Worm (Caenorhabditis elegans) whole organism, midembryonic: ENCODE data around the gene lact-6.

ENCODE experiments used
- T22C8.4 ChIP-seq: fragments of 200-800 bp; sonication (Bioruptor generic); IDR thresholded peaks from 2 replicates; pipeline ENCODE4 v1.3.6; 2022; ENCODE audit warnings: missing genetic modification characterization, missing compliant biosample characterization
- cog-1 ChIP-seq: sonication (generic microtip); optimal IDR thresholded peaks from 2 replicates; lab custom pipeline; 2016; ENCODE audit warnings: missing genetic modification characterization, missing compliant biosample characterization
- flt-1 ChIP-seq: fragments of 200-800 bp; sonication (Bioruptor generic); IDR thresholded peaks from 2 replicates; pipeline ENCODE4 v1.3.6; 2022; ENCODE audit warnings: missing genetic modification characterization, missing compliant biosample characterization
- klf-2 ChIP-seq: fragments of 200-800 bp; sonication (Bioruptor generic); conservative IDR thresholded peaks from 2 replicates; pipeline ENCODE4 v1.3.6; 2022; ENCODE audit warnings: missing genetic modification reagents, missing genetic modification characterization, missing compliant biosample characterization
- med-1 ChIP-seq: sonication (generic microtip); optimal IDR thresholded peaks from 2 replicates; lab custom pipeline; 2017; ENCODE audit warnings: missing genetic modification characterization, mild to moderate bottlenecking, missing compliant biosample characterization, antibody characterized with exemption, missing genetic modification reagents; ENCODE audit not compliant: insufficient read depth
- ref-1 ChIP-seq: fragments of 200-800 bp; sonication (Bioruptor generic); conservative IDR thresholded peaks from 2 replicates; pipeline ENCODE4 v1.3.6; 2022; ENCODE audit warnings: missing genetic modification reagents, missing genetic modification characterization, missing compliant biosample characterization
- tab-1 ChIP-seq: fragments of 200-800 bp; sonication (Bioruptor generic); IDR thresholded peaks from 2 replicates; pipeline ENCODE4 v1.3.6; 2022; ENCODE audit warnings: missing genetic modification characterization, missing compliant biosample characterization
- ztf-23 ChIP-seq: fragments of 200-800 bp; sonication (Bioruptor generic); IDR thresholded peaks from 2 replicates; pipeline ENCODE4 v1.3.6; 2022; ENCODE audit warnings: missing genetic modification reagents, missing genetic modification characterization, missing compliant biosample characterization
- ztf-29 ChIP-seq: fragments of 200-800 bp; sonication (Bioruptor generic); IDR thresholded peaks from 2 replicates; pipeline ENCODE4 v1.3.6; 2022; ENCODE audit warnings: missing genetic modification reagents, missing genetic modification characterization, missing compliant biosample characterization

Gene lact-6

DNA sequence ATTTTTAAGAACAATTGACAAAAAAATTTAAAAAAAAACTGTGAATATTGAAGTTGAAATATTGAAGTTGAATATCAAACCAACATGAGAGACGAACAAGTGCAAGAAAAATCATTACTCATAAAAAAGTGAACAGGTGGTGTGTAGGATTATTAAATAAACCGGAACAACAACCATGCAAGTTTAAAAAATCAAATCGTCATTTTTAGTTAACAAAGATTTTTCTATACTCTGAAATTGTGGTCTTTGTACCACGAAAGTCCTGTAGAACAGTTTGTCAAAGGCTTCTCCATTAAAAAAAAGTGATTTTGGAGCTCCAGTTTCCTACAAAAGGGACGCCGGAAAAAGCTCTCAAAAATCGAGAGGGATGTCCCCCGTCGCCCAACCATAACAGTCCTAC, 8.8 kb upstream of the lact-6 start, which contains the start of gene C06A12.19:
Gene C06A12.19, minus strand, starts transcription at position 101 of the 400 bp plus-strand sequence.
- no peak for TF ChIP-seq med-1 (GFP tag; lab: Kevin White, UChicago)
- no peak for TF ChIP-seq ztf-23 (GFP tag; lab: Robert Waterston, UW)
- TF ChIP-seq ref-1 (GFP tag; lab: Robert Waterston, UW), result no peak
- no peak for TF ChIP-seq klf-2 (GFP tag; lab: Robert Waterston, UW)
- TF ChIP-seq flt-1 (GFP tag; lab: Robert Waterston, UW), result no peak
- TF ChIP-seq cog-1 (tag; lab: Kevin White, UChicago), result no peak
- no peak for TF ChIP-seq T22C8.4 (GFP tag; lab: Robert Waterston, UW)
- TF ChIP-seq tab-1 (GFP tag; lab: Robert Waterston, UW), result no peak
- no peak for TF ChIP-seq ztf-29 (GFP tag; lab: Robert Waterston, UW)

DNA sequence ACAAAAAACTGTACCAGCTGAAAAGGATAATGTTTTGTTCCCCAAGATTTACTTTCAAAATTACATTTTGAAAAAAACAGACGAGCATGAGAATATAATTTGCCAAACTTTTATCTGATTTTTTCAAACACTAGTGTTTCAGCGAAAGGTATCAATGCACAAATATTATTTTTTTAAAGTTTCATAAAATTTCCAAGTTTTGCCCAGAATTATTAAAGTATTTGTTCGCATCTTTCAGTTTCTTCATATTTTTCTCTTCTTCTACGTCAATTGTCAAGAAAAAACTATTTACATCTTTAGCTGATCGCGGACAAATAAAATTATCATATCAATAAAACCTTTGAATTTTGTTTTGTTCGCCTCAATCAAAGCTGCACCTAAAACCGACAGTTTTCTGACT, 5.9 kb upstream of the lact-6 start, which contains the start of gene C06A12.8:
Gene C06A12.8, plus strand, starts transcription at position 301 of the 400 bp plus-strand sequence.
- TF ChIP-seq flt-1 (GFP tag; lab: Robert Waterston, UW) (no peak), tab-1 (GFP tag; lab: Robert Waterston, UW) (no peak), ref-1 (GFP tag; lab: Robert Waterston, UW) (no peak), T22C8.4 (GFP tag; lab: Robert Waterston, UW) (no peak), cog-1 (tag; lab: Kevin White, UChicago) (no peak), klf-2 (GFP tag; lab: Robert Waterston, UW) (no peak), ztf-29 (GFP tag; lab: Robert Waterston, UW) (no peak), med-1 (GFP tag; lab: Kevin White, UChicago) (no peak), ztf-23 (GFP tag; lab: Robert Waterston, UW) (no peak)

DNA sequence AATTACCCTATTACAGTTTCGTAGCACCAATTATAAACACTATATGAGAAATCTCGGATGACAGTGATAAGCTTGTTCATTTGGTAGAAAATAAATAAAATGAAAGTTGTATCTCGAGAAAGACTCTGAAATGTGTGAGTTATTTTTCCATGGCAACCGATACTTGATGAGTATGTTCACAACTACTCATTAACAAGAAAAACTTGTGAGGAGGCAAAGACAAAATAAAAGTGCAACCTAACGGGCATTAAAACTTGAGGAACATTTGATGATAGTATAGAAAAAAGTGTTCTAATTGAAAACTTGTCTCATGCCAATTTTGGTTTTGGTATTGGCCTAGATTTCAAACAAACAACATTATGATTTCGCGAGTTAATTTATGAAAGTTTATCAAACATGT, 5.4 kb upstream of the lact-6 start, which contains the start of gene gcy-27:
Gene gcy-27, minus strand, starts transcription at position 101 of the 400 bp plus-strand sequence.
- no peak for TF ChIP-seq tab-1 (GFP tag; lab: Robert Waterston, UW)
- TF ChIP-seq klf-2 (GFP tag; lab: Robert Waterston, UW), result no peak
- TF ChIP-seq flt-1 (GFP tag; lab: Robert Waterston, UW), result no peak
- no peak for TF ChIP-seq T22C8.4 (GFP tag; lab: Robert Waterston, UW)
- no peak for TF ChIP-seq med-1 (GFP tag; lab: Kevin White, UChicago)
- no peak for TF ChIP-seq cog-1 (tag; lab: Kevin White, UChicago)
- TF ChIP-seq ztf-29 (GFP tag; lab: Robert Waterston, UW), result no peak
- TF ChIP-seq ref-1 (GFP tag; lab: Robert Waterston, UW), result no peak
- no peak for TF ChIP-seq ztf-23 (GFP tag; lab: Robert Waterston, UW)

DNA sequence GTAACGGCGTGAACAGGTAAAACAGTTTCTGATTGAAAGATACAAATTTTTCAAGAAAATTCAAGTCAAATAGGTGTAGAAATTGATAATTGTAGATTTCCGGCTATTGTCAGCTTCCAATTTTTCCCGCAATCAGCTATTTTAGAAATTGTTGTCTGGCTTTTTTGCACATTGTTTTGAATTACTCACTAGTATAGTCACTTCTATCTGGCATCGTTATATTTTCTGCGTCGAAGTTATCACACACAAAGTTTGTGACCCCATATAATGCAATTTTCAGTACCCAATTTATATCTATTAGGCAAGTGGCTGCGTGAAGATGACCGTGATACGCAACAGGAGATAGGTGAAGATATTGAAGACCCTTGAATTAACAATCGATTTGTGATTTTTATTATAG, 4.0 kb upstream of the lact-6 start:
- TF ChIP-seq tab-1 (GFP tag; lab: Robert Waterston, UW), result no peak
- no peak for TF ChIP-seq cog-1 (tag; lab: Kevin White, UChicago)
- TF ChIP-seq flt-1 (GFP tag; lab: Robert Waterston, UW), result no peak
- no peak for TF ChIP-seq ztf-29 (GFP tag; lab: Robert Waterston, UW)
- TF ChIP-seq klf-2 (GFP tag; lab: Robert Waterston, UW), result no peak
- TF ChIP-seq T22C8.4 (GFP tag; lab: Robert Waterston, UW), result no peak
- TF ChIP-seq ztf-23 (GFP tag; lab: Robert Waterston, UW), result no peak
- TF ChIP-seq ref-1 (GFP tag; lab: Robert Waterston, UW), result no peak

DNA sequence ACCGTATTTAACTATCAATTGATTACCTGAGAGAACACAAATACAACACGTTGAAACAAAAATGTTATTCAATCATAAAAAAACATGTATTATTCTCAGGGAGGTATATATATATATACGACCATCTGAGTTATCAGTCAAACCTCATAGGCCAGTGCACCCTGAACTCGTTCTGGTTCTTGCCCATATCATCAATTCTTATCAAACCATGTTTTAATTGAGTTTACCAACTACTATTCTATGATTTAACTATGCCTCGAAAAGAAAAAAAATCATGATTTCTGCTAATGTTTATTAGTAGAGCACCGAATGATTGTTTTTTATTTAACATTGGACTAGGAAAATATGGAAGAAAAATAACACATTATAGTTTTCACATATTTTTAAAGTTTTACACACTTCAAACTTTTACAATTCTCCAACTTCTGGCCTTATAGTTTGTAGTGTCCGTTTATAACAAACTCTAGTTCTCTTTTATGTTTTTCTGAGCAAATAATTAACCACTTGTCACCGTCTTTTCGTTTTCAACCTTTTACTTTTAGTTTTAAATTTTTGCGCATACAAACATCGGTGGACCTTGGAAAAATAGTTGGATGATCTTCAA, 1.1 kb upstream of the lact-6 start:
- TF ChIP-seq tab-1 (GFP tag; lab: Robert Waterston, UW) (no peak), ztf-23 (GFP tag; lab: Robert Waterston, UW) (no peak), ztf-29 (GFP tag; lab: Robert Waterston, UW) (no peak), ref-1 (GFP tag; lab: Robert Waterston, UW) (no peak), klf-2 (GFP tag; lab: Robert Waterston, UW) (no peak), T22C8.4 (GFP tag; lab: Robert Waterston, UW) (no peak), med-1 (GFP tag; lab: Kevin White, UChicago) (no peak)

DNA sequence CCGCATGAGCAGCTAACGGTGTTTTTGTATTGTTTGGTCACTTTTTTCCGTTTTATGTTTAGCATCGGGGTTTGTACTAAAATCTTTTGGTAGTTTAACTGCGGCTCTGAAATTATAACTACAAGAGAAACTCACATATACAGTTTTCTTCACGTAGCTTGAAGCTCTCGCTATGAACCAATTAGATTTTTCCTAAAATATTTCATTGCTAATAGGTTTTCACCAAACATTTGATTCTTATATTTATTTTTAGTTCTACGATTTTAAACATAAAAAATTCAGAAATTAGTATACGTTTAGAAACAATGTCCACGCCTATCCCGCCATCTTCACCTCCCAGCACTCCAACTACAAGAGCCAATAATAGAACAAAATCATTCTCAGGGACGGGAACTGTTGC, 3.8 kb downstream of the lact-6 start, which contains the start of gene C06A12.3:
Gene C06A12.3, plus strand, starts transcription at position 301 of the 400 bp plus-strand sequence.
- TF ChIP-seq klf-2 (GFP tag; lab: Robert Waterston, UW) (no peak), ztf-29 (GFP tag; lab: Robert Waterston, UW) (no peak), cog-1 (tag; lab: Kevin White, UChicago) (no peak), med-1 (GFP tag; lab: Kevin White, UChicago) (no peak), ref-1 (GFP tag; lab: Robert Waterston, UW) (no peak), ztf-23 (GFP tag; lab: Robert Waterston, UW) (no peak), tab-1 (GFP tag; lab: Robert Waterston, UW) (no peak), flt-1 (GFP tag; lab: Robert Waterston, UW) (no peak), T22C8.4 (GFP tag; lab: Robert Waterston, UW) (no peak)

DNA sequence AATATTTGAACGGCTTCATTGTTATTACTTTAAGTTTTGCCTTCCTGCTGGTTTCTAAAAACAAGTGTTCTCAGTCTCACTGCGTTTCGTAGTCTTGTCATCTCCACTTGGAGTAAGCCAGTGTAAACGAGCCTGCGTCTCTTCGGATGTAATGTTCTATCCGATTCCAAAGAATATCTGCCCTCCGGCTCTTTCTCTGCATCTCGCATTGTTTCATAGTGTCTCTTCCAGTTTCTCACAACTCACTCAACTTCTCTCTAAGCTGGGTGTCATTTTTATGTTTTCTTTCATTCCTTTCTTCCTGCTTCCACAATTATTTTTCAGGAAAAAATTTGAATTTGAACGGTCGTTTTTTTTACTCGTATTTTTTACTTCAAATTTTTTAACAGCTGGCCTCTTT, 4.2 kb downstream of the lact-6 start:
- no peak for TF ChIP-seq flt-1 (GFP tag; lab: Robert Waterston, UW)
- TF ChIP-seq T22C8.4 (GFP tag; lab: Robert Waterston, UW), result no peak
- TF ChIP-seq klf-2 (GFP tag; lab: Robert Waterston, UW), result no peak
- TF ChIP-seq ref-1 (GFP tag; lab: Robert Waterston, UW), result no peak

DNA sequence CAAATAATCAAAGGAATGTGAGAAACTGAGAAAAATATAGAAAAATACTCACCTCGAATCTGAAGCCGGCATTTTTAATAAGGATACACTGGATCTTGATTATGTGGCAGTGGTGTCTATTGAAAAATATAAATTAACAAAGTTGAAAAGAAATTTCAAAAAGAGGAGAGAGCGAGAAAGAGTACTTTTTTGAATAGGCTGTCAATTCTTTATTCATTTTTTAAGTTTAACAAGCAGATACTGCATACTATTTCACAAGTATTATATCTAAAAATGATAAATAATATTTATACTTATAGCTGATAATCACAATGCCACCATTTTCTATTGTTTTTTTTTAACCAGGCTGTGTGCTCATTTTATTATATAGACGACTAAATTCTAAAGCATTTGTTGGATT, 13.5 kb downstream of the lact-6 start, which contains the start of gene npr-26:
Gene npr-26, minus strand, starts transcription at position 101 of the 400 bp plus-strand sequence.
- no peak for TF ChIP-seq cog-1 (tag; lab: Kevin White, UChicago)
- no peak for TF ChIP-seq flt-1 (GFP tag; lab: Robert Waterston, UW)
- no peak for TF ChIP-seq med-1 (GFP tag; lab: Kevin White, UChicago)
- no peak for TF ChIP-seq T22C8.4 (GFP tag; lab: Robert Waterston, UW)
- no peak for TF ChIP-seq ref-1 (GFP tag; lab: Robert Waterston, UW)

DNA sequence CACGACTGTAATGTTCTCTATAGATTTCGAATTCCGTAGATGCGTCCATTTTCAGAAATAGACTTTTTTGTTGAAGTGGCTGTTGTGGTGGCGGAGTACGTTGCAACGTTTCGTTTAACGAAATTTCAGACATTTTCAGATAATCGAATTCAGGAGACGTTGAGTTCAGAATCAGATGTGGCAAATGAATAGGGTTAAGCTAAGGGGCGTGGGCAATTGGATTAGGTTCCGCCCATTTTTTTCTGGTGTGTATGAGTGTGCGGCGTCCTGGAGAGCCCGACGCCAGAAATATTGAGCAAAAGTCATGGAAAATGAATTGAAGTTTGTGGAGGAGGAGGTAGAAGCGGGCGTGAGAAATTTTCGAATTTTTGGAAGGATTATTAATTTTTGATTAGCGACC, 17.8 kb downstream of the lact-6 start:
- TF ChIP-seq T22C8.4 (GFP tag; lab: Robert Waterston, UW) (no peak), med-1 (GFP tag; lab: Kevin White, UChicago) (no peak), tab-1 (GFP tag; lab: Robert Waterston, UW) (no peak), ztf-29 (GFP tag; lab: Robert Waterston, UW) (no peak), cog-1 (tag; lab: Kevin White, UChicago) (no peak)
